Fruit fly (Drosophila melanogaster) whole organism, wandering third instar larva: ENCODE results near the gene CG5151.

ENCODE experiments used
- Hr78 ChIP-seq: fragments of >200 bp; optimal IDR thresholded peaks from 2 replicates; lab custom pipeline; 2017; ENCODE audit warnings: missing biosample characterization, missing genetic modification characterization
- Myc ChIP-seq: fragments of >200 bp; optimal IDR thresholded peaks from 2 replicates; lab custom pipeline; 2017
- Vsx2 ChIP-seq: fragments of 200-300, 225-300 bp; sonication (Bioruptor generic); optimal IDR thresholded peaks from 2 replicates; lab custom pipeline; 2018; ENCODE audit warnings: missing biosample characterization, missing genetic modification characterization; ENCODE audit not compliant: partially characterized antibody
- br ChIP-seq: fragments of 200-800 bp; sonication (Bioruptor generic); optimal IDR thresholded peaks from 2 replicates; lab custom pipeline; 2016; ENCODE audit warnings: missing biosample characterization, missing genetic modification characterization
- dsf ChIP-seq: sonication (Bioruptor generic); optimal IDR thresholded peaks from 2 replicates; lab custom pipeline; 2016; ENCODE audit warnings: missing biosample characterization, missing genetic modification characterization, borderline replicate concordance
- foxo ChIP-seq, 2 experiments: fragments of 200-800 bp; sonication (Bioruptor generic); optimal IDR thresholded peaks; 2 replicates in 1 of 2; 3 replicates in 1 of 2; lab custom pipeline; 2016 to 2017; ENCODE audit warnings: missing biosample characterization in 2 of 2, missing genetic modification characterization in 2 of 2
- fru ChIP-seq: fragments of 200-800 bp; sonication (Bioruptor generic); optimal IDR thresholded peaks from 3 replicates; lab custom pipeline; 2016; ENCODE audit warnings: missing biosample characterization, mild to moderate bottlenecking, missing genetic modification characterization
- lola ChIP-seq: fragments of >200 bp; optimal IDR thresholded peaks from 2 replicates; lab custom pipeline; 2017; ENCODE audit warnings: missing biosample characterization, missing genetic modification characterization
- pan ChIP-seq: fragments of >200 bp; optimal IDR thresholded peaks from 2 replicates; lab custom pipeline; 2017
- rgr ChIP-seq: fragments of 200-800 bp; sonication (Bioruptor generic); optimal IDR thresholded peaks from 3 replicates; lab custom pipeline; 2016; ENCODE audit warnings: missing biosample characterization, mild to moderate bottlenecking, missing genetic modification characterization
- sage ChIP-seq: fragments of 200-800 bp; sonication (Bioruptor generic); optimal IDR thresholded peaks from 2 replicates; lab custom pipeline; 2016; ENCODE audit warnings: missing biosample characterization, mild to moderate bottlenecking, missing genetic modification characterization

- TF ChIP-seq lola (GFP tag; lab: Kevin White, UChicago) (no peak), Hr78 (no peak), fru (GFP tag; lab: Kevin White, UChicago) (no peak), Myc (lab: Kevin White, UChicago) (no peak), foxo (GFP tag; optimal IDR thresholded peaks at IDR 0.05; lab: Kevin White, UChicago) (no peak), br (GFP tag; lab: Kevin White, UChicago) (no peak), dsf (no peak), rgr (GFP tag; lab: Kevin White, UChicago) (no peak), pan (lab: Kevin White, UChicago) (no peak), sage (GFP tag; lab: Kevin White, UChicago) (no peak), Vsx2 (GFP tag; lab: Kevin White, UChicago) (no peak)
Observed at dm6 chr3L:16143685-16144539, 20.6 kb downstream of the CG5151 start, which contains the start of gene CG32152.
